Worm (Caenorhabditis elegans) whole organism, late embryonic: ENCODE measurements around the gene cha-1.

Source experiments
- C38D4.7 ChIP-seq: fragments of 200-800 bp; sonication (Bioruptor generic); optimal IDR thresholded peaks from 2 replicates; lab custom pipeline; 2018; ENCODE audit warnings: mild to moderate bottlenecking, missing genetic modification characterization, moderate library complexity, missing compliant biosample characterization
- K02D7.2 ChIP-seq: sonication (generic microtip); optimal IDR thresholded peaks from 2 replicates; lab custom pipeline; 2017; ENCODE audit warnings: mild to moderate bottlenecking, missing genetic modification characterization, missing compliant biosample characterization
- K09A11.1 ChIP-seq: sonication (generic microtip); optimal IDR thresholded peaks from 2 replicates; lab custom pipeline; 2017; ENCODE audit warnings: antibody characterized with exemption, mild to moderate bottlenecking, missing genetic modification characterization, missing compliant biosample characterization; ENCODE audit not compliant: insufficient read depth
- T23F11.4 ChIP-seq: fragments of 200-800 bp; sonication (Bioruptor generic); optimal IDR thresholded peaks from 2 replicates; lab custom pipeline; 2018; ENCODE audit warnings: mild to moderate bottlenecking, missing genetic modification characterization, missing compliant biosample characterization
- Y22D7AL.16 ChIP-seq: sonication (generic microtip); optimal IDR thresholded peaks from 2 replicates; lab custom pipeline; 2016; ENCODE audit warnings: missing genetic modification characterization, missing compliant biosample characterization
- ceh-18 ChIP-seq: sonication (generic microtip); optimal IDR thresholded peaks from 2 replicates; lab custom pipeline; 2016; ENCODE audit warnings: missing genetic modification characterization, missing compliant biosample characterization
- ceh-19 ChIP-seq: fragments of 200-800 bp; sonication (Bioruptor generic); optimal IDR thresholded peaks from 2 replicates; lab custom pipeline; 2018; ENCODE audit warnings: mild to moderate bottlenecking, missing genetic modification characterization, missing compliant biosample characterization
- ceh-2 ChIP-seq: sonication (generic microtip); optimal IDR thresholded peaks from 2 replicates; lab custom pipeline; 2016; ENCODE audit warnings: missing genotype, missing genetic modification characterization, missing compliant biosample characterization
- ceh-30 ChIP-seq: fragments of 150-350 bp; optimal IDR thresholded peaks from 2 replicates; lab custom pipeline; 2014; ENCODE audit warnings: missing biosample characterization, missing genetic modification characterization
- ceh-31 ChIP-seq: sonication (generic microtip); optimal IDR thresholded peaks from 2 replicates; lab custom pipeline; 2016; ENCODE audit warnings: missing genetic modification characterization, missing compliant biosample characterization
- ceh-9 ChIP-seq: sonication (generic microtip); optimal IDR thresholded peaks from 2 replicates; lab custom pipeline; 2016; ENCODE audit warnings: mild to moderate bottlenecking, missing genetic modification characterization, inconsistent platforms, missing compliant biosample characterization
- dmd-4 ChIP-seq: sonication (generic microtip); optimal IDR thresholded peaks from 2 replicates; lab custom pipeline; 2016; ENCODE audit warnings: borderline replicate concordance, missing genetic modification characterization, missing compliant biosample characterization
- elt-2 ChIP-seq: sonication (generic microtip); optimal IDR thresholded peaks from 2 replicates; lab custom pipeline; 2016; ENCODE audit warnings: missing genetic modification reagents, missing genetic modification characterization, missing compliant biosample characterization
- elt-4 ChIP-seq: sonication (generic microtip); optimal IDR thresholded peaks from 2 replicates; lab custom pipeline; 2016; ENCODE audit warnings: missing genetic modification characterization, missing compliant biosample characterization
- eyg-1 ChIP-seq: sonication (generic microtip); optimal IDR thresholded peaks from 2 replicates; lab custom pipeline; 2016; ENCODE audit warnings: missing genotype, missing genetic modification characterization, missing compliant biosample characterization
- fax-1 ChIP-seq: sonication (generic microtip); optimal IDR thresholded peaks from 2 replicates; lab custom pipeline; 2016; ENCODE audit warnings: missing genotype, missing genetic modification characterization, missing compliant biosample characterization
- fkh-10 ChIP-seq: fragments of 150-350 bp; optimal IDR thresholded peaks from 2 replicates; lab custom pipeline; 2014; ENCODE audit warnings: missing biosample characterization, missing genetic modification reagents, missing genetic modification characterization
- fkh-6 ChIP-seq: sonication (generic microtip); optimal IDR thresholded peaks from 2 replicates; lab custom pipeline; 2016; ENCODE audit warnings: missing genetic modification characterization, missing compliant biosample characterization
- gmeb-2 ChIP-seq: sonication (generic microtip); optimal IDR thresholded peaks from 2 replicates; lab custom pipeline; 2016; ENCODE audit warnings: missing genetic modification characterization, inconsistent platforms, missing compliant biosample characterization
- hlh-30 ChIP-seq: sonication (generic microtip); optimal IDR thresholded peaks from 2 replicates; lab custom pipeline; 2017; ENCODE audit warnings: antibody characterized with exemption, missing genetic modification characterization, missing compliant biosample characterization; ENCODE audit not compliant: insufficient read depth
- hlh-8 ChIP-seq: sonication (generic microtip); optimal IDR thresholded peaks from 2 replicates; lab custom pipeline; 2016; ENCODE audit warnings: missing genotype, missing genetic modification characterization, missing compliant biosample characterization
- madf-2 ChIP-seq: sonication (generic microtip); optimal IDR thresholded peaks from 2 replicates; lab custom pipeline; 2017; ENCODE audit warnings: missing genetic modification characterization, missing compliant biosample characterization
- nhr-11 ChIP-seq: fragments of 150-350 bp; optimal IDR thresholded peaks from 2 replicates; lab custom pipeline; 2014; ENCODE audit warnings: missing biosample characterization, missing genetic modification characterization
- odd-2 ChIP-seq: sonication (generic microtip); optimal IDR thresholded peaks from 2 replicates; lab custom pipeline; 2017; ENCODE audit warnings: antibody characterized with exemption, mild to moderate bottlenecking, missing genetic modification characterization, missing compliant biosample characterization
- pha-4 ChIP-seq: fragments of 150-350 bp; optimal IDR thresholded peaks from 2 replicates; lab custom pipeline; 2018; ENCODE audit warnings: missing biosample characterization, missing genetic modification reagents, missing genetic modification characterization
- pqm-1 ChIP-seq: sonication (generic microtip); optimal IDR thresholded peaks from 2 replicates; lab custom pipeline; 2016; ENCODE audit warnings: missing genetic modification characterization, missing compliant biosample characterization
- rnt-1 ChIP-seq: sonication (generic microtip); optimal IDR thresholded peaks from 2 replicates; lab custom pipeline; 2016; ENCODE audit warnings: missing genetic modification characterization, missing compliant biosample characterization
- sdc-2 ChIP-seq: sonication (generic microtip); optimal IDR thresholded peaks from 2 replicates; lab custom pipeline; 2016; ENCODE audit warnings: missing genotype, missing genetic modification characterization, missing compliant biosample characterization
- syd-9 ChIP-seq: sonication (generic microtip); optimal IDR thresholded peaks from 2 replicates; lab custom pipeline; 2016; ENCODE audit warnings: mild to moderate bottlenecking, missing genetic modification characterization, moderate library complexity, missing compliant biosample characterization
- ttx-3 ChIP-seq: sonication (generic microtip); optimal IDR thresholded peaks from 2 replicates; lab custom pipeline; 2016; ENCODE audit warnings: missing genetic modification reagents, missing genetic modification characterization, missing compliant biosample characterization
- unc-3 ChIP-seq, 2 experiments: fragments of 200-800 bp in 1 of 2; sonication (Bioruptor generic) in 1 of 2; sonication (generic microtip) in 1 of 2; conservative IDR thresholded peaks in 1 of 2; optimal IDR thresholded peaks in 1 of 2; 2 replicates each; pipeline versions ENCODE4 v1.3.6 to Lab custom; 2016 to 2022; ENCODE audit warnings: missing compliant biosample characterization in 2 of 2, missing genetic modification characterization in 2 of 2, missing genetic modification reagents in 1 of 2
- unc-42 ChIP-seq: sonication (generic microtip); optimal IDR thresholded peaks from 2 replicates; lab custom pipeline; 2016; ENCODE audit warnings: missing genotype, missing genetic modification characterization, missing compliant biosample characterization
- unc-55 ChIP-seq: sonication (generic microtip); optimal IDR thresholded peaks from 2 replicates; lab custom pipeline; 2017; ENCODE audit warnings: missing biosample characterization, missing genetic modification reagents, missing genetic modification characterization
- unc-86 ChIP-seq: sonication (generic microtip); optimal IDR thresholded peaks from 2 replicates; lab custom pipeline; 2016; ENCODE audit warnings: missing genetic modification characterization, missing compliant biosample characterization
- zip-5 ChIP-seq: sonication (generic microtip); optimal IDR thresholded peaks from 2 replicates; lab custom pipeline; 2016; ENCODE audit warnings: missing genetic modification characterization, missing compliant biosample characterization

Gene cha-1

DNA sequence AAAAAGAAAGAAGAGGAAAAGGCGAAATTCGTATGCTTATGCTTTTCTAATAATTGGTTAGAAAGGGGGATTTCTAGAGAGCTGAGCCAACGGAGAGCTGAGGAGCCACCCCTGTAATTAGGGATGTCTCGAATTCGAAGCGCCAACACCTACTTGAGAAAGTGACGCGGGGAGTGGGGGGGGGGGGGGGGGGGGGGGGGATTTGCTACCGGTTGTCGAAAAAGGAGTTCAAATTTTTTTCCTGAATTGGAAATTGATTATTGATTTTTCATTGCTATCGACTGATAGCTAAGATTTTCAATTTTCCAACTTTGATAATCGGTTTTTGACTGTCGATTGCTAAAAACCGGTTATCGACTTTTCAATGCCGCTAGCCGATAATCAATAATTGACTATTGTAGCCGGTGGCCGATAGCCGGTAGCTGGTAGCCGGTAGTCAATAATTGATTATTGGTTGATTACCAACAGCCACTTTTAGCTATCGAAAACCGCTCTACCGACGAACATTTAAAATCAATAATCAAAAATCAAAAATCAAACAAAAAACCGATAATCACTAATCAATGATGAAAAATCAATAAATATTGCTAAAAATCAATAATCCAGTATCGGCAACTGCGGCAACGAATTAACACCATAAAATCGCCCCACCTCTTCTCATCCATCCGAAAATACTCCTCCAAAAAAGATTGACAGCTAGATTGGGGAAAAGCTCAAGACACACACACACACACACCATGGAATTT lies 4.6 kb upstream of the cha-1 start:
- no peak for TF ChIP-seq dmd-4
- TF ChIP-seq hlh-8 (tag; lab: Kevin White, UChicago) = no peak
- no peak for TF ChIP-seq zip-5 (tag; lab: Kevin White, UChicago)
- no peak for TF ChIP-seq elt-4 (tag; lab: Kevin White, UChicago)
- TF ChIP-seq pqm-1 = no peak
- no peak for TF ChIP-seq rnt-1
- TF ChIP-seq unc-86 (tag; lab: Kevin White, UChicago) = no peak
- TF ChIP-seq pha-4 (tag; lab: Kevin White, UChicago) = no peak
- TF ChIP-seq sdc-2 (tag; lab: Kevin White, UChicago) = no peak
- TF ChIP-seq ceh-19 = no peak
- no peak for TF ChIP-seq ceh-2 (tag; lab: Kevin White, UChicago)
- no peak for TF ChIP-seq fkh-6 (tag; lab: Kevin White, UChicago)

DNA sequence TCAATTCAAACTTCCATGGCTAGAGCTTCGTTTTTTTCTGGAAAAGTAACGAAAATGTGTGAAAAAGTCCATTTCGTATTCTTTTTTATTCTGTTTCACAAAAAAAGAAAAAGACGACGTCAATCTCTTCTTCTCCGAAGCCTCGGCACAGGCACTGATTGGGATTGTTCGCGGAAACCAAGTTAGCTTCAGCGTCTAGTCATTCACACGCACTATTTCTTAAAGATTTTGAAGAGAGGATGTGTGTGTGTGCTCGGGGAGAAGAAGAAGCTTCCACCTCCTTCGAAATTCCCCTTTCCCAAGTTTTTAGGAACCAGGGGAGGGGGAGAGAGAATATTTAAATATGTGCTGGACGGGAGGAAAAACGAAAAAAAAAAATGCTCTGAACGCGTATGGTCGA lies 1.9 kb upstream of the cha-1 start:
- TF ChIP-seq nhr-11 (no peak), unc-42 (tag; lab: Kevin White, UChicago) (peak; percentile 90), fkh-10 (GFP tag; lab: Kevin White, UChicago) (no peak), gmeb-2 (tag; lab: Kevin White, UChicago) (no peak)
- TF ChIP-seq, all 69 proteins: peak for 1

DNA sequence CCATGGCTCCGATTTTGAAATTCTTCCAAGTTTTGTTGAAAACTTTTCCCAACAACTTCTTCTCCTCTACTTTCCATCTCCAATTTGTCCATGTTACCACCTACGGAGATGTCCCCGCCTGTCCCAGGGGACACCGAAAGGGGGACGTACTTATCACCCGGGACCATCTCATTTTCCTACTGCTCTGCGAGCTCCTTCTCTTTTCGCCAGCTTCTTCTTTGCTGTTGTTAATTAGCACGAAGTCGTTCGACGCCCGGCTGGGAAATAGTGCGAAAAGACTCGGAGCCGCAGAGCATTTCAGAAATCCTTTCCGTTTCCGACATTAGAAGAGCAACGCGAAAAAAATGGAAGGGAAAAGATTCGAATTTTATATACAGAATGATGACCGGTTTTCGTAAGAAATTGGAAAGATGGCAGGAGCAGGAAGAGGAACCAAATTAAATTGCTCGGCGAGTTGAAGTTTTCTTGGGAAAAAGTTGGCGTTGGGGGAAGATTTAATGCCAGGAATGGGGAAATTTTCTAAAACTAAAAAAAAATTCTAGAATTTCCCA lies 2.6 kb downstream of the cha-1 start:
- no peak for TF ChIP-seq syd-9 (tag; lab: Kevin White, UChicago)
- peak; percentile 51 for TF ChIP-seq unc-42 (tag; lab: Kevin White, UChicago)
- TF ChIP-seq ceh-30 = no peak
- TF ChIP-seq unc-3 (GFP tag; conservative IDR thresholded peaks at IDR 0.05; lab: Robert Waterston, UW) = peak; percentile 59; the same call in 1 of the 2 replicates
- TF ChIP-seq unc-3 (tag; optimal IDR thresholded peaks at IDR 0.05; lab: Kevin White, UChicago) = peak; percentile 39
- TF ChIP-seq T23F11.4 (GFP tag; lab: Kevin White, UChicago) = no peak
- no peak for TF ChIP-seq unc-55 (GFP tag; lab: Kevin White, UChicago)

DNA sequence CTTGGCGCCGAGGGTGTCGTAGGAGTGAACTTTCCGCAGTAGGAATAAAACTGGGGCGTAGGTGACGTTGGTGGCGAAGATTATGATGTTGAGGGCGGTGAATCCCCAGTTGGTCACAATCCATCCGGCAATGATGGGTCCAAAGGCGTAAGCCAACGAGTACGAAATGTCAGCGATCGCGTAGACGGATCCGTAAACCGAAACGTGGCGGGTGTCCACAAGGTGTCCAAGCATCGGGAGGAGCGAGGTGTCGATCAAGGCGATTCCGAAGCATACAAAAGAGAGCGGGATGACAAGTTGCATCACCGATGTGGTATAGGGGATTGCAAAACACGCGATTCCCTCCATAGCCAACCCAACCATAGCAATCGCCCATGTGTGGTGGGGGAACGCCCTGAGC lies 5.8 kb downstream of the cha-1 start:
- no peak for TF ChIP-seq K02D7.2 (tag; lab: Kevin White, UChicago)
- peak; percentile 81 for TF ChIP-seq elt-4 (tag; lab: Kevin White, UChicago)

DNA sequence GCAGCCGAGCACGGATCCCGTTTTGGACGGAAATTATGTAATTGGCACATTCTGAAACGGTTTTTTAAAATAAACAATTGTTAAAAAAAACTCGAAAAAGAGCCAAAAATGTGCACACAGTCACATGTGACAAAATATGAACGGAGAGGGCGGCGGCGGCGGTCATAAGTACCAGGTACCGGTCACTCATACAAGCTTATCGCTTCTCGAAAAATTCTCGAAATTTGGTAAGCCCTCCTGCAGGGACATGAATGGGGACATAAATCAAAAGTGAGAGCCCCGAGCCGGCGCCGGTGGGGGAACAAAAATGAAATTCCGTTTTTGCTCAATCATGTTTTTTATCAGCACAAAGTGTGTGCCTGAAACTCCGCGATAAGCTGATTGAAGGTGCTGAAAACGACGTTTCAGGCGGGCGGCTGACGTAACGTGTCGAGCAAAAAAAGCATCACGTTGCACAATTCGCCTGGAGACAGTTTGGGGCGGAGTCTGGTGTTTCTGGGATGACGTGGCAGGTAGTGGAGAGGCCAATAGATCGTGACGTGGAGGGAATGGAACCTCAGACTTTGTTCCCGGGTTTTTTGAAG lies 11.4 kb downstream of the cha-1 start, which contains the start of gene ltah-1.2:
TSS of gene ltah-1.2 (minus strand) at position 51 of the 584 bp plus-strand sequence.
- TF ChIP-seq fax-1 (tag; lab: Kevin White, UChicago) (no peak), unc-3 (GFP tag; conservative IDR thresholded peaks at IDR 0.05; lab: Robert Waterston, UW) (no peak), unc-3 (tag; optimal IDR thresholded peaks at IDR 0.05; lab: Kevin White, UChicago) (no peak), madf-2 (no peak), K02D7.2 (tag; lab: Kevin White, UChicago) (no peak)

DNA sequence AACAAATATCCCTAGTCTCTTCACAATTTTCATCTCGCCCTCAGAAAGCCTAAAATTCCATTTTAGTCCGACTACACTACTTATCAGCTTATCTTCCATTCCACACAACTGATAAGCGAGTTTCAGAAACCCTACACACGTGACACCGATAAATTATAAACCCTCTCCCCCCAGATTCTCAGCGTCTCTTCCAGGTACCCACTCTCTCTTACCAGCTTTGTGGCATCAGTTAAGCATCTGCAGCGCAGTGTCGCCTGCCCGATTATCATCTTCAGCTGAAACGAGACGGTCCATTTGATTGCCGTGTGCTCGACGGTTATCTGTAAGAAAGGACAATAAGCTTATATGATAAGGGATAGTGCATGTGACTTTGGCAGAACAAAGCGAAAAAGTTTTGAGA lies 12.7 kb downstream of the cha-1 start:
- peak; percentile 75 for TF ChIP-seq pqm-1
- no peak for TF ChIP-seq K02D7.2 (tag; lab: Kevin White, UChicago)
- no peak for TF ChIP-seq K09A11.1 (tag; lab: Kevin White, UChicago)
- no peak for TF ChIP-seq unc-86 (tag; lab: Kevin White, UChicago)
- no peak for TF ChIP-seq syd-9 (tag; lab: Kevin White, UChicago)
- TF ChIP-seq hlh-30 (tag; lab: Kevin White, UChicago) = peak; percentile 11
- no peak for TF ChIP-seq ceh-9 (tag; lab: Kevin White, UChicago)
- TF ChIP-seq odd-2 = no peak
- TF ChIP-seq elt-2 (tag; lab: Kevin White, UChicago) = peak; percentile 98
- no peak for TF ChIP-seq ttx-3 (tag; lab: Kevin White, UChicago)
- TF ChIP-seq ceh-31 = no peak
- TF ChIP-seq rnt-1 = no peak
- no peak for TF ChIP-seq eyg-1 (tag; lab: Kevin White, UChicago)
- TF ChIP-seq Y22D7AL.16 (tag; lab: Kevin White, UChicago) = no peak
- TF ChIP-seq C38D4.7 (GFP tag; lab: Kevin White, UChicago) = no peak
- TF ChIP-seq gmeb-2 (tag; lab: Kevin White, UChicago) = no peak
- TF ChIP-seq ceh-18 (tag; lab: Kevin White, UChicago) = no peak
- TF ChIP-seq, all 69 proteins: peak for 3
